Fruit fly (Drosophila melanogaster) whole organism, prepupa: ENCODE measurements around the gene CG8560.

Experiments
- Blimp-1 ChIP-seq: fragments of 200-800 bp; sonication (Bioruptor generic); optimal IDR thresholded peaks from 3 replicates; lab custom pipeline; 2017; ENCODE audit warnings: missing biosample characterization, missing genetic modification characterization, mild to moderate bottlenecking, moderate library complexity, missing genetic modification reagents
- CG10631 ChIP-seq: fragments of 200-800 bp; sonication (Bioruptor generic); optimal IDR thresholded peaks from 2 replicates; lab custom pipeline; 2016; ENCODE audit warnings: missing biosample characterization, missing genetic modification characterization
- CG10669 ChIP-seq: fragments of 200-800 bp; sonication (Bioruptor generic); optimal IDR thresholded peaks from 3 replicates; lab custom pipeline; 2018; ENCODE audit warnings: missing biosample characterization, mild to moderate bottlenecking, missing genetic modification characterization, moderate library complexity
- CG11902 ChIP-seq: fragments of 200-800 bp; sonication (Bioruptor generic); optimal IDR thresholded peaks from 3 replicates; lab custom pipeline; 2016; ENCODE audit warnings: missing biosample characterization, missing genetic modification characterization
- CG15336 ChIP-seq: fragments of 200-800 bp; sonication (Bioruptor generic); IDR thresholded peaks from 2 replicates; pipeline ENCODE4 v1.3.6; 2022; ENCODE audit warnings: missing biosample characterization, missing genetic modification characterization
- CG1621 ChIP-seq: fragments of 200-800 bp; sonication (Bioruptor generic); optimal IDR thresholded peaks from 3 replicates; lab custom pipeline; 2018; ENCODE audit warnings: missing biosample characterization, mild to moderate bottlenecking, missing genetic modification characterization
- CG3032 ChIP-seq: fragments of 200-800 bp; optimal IDR thresholded peaks from 2 replicates; lab custom pipeline; 2019; ENCODE audit warnings: missing biosample characterization, mild to moderate bottlenecking, missing genetic modification characterization, moderate library complexity
- CG31627 ChIP-seq: fragments of 200-800 bp; sonication (Bioruptor generic); optimal IDR thresholded peaks from 3 replicates; lab custom pipeline; 2016; ENCODE audit warnings: missing biosample characterization, missing genetic modification characterization
- CG32006 ChIP-seq: fragments of 200-800 bp; sonication (Bioruptor generic); optimal IDR thresholded peaks from 3 replicates; lab custom pipeline; 2017; ENCODE audit warnings: missing biosample characterization, mild to moderate bottlenecking, missing genetic modification characterization
- CG34406 ChIP-seq: fragments of 200-800 bp; sonication (Bioruptor generic); optimal IDR thresholded peaks from 3 replicates; lab custom pipeline; 2016; ENCODE audit warnings: missing biosample characterization, missing genetic modification characterization
- CG6163 ChIP-seq: fragments of 200-800 bp; sonication (Bioruptor generic); IDR thresholded peaks from 3 replicates; pipeline ENCODE4 v1.3.6; 2022; ENCODE audit warnings: missing biosample characterization, missing genetic modification characterization
- CG6276 ChIP-seq: fragments of 200-800 bp; sonication (Bioruptor generic); optimal IDR thresholded peaks from 2 replicates; lab custom pipeline; 2017; ENCODE audit warnings: missing biosample characterization, mild to moderate bottlenecking, missing genetic modification characterization
- CG6808 ChIP-seq: fragments of 200-800 bp; sonication (Bioruptor generic); optimal IDR thresholded peaks from 3 replicates; lab custom pipeline; 2017; ENCODE audit warnings: missing biosample characterization, missing genetic modification characterization, mild to moderate bottlenecking, moderate library complexity, missing genetic modification reagents
- CG6854 ChIP-seq: fragments of 200-800 bp; sonication (Bioruptor generic); optimal IDR thresholded peaks from 2 replicates; lab custom pipeline; 2017; ENCODE audit warnings: missing biosample characterization, mild to moderate bottlenecking, missing genetic modification characterization
- CG7368 ChIP-seq: fragments of 200-800 bp; sonication (Bioruptor generic); optimal IDR thresholded peaks from 3 replicates; lab custom pipeline; 2016; ENCODE audit warnings: missing biosample characterization, missing genetic modification characterization
- CG8119 ChIP-seq: fragments of 200-800 bp; sonication (Bioruptor generic); IDR thresholded peaks from 3 replicates; pipeline ENCODE4 v1.3.6; 2022; ENCODE audit warnings: missing biosample characterization, missing genetic modification characterization
- CG8319 ChIP-seq: fragments of 200-800 bp; sonication (Bioruptor generic); optimal IDR thresholded peaks from 3 replicates; lab custom pipeline; 2016; ENCODE audit warnings: missing biosample characterization, missing genetic modification characterization
- Eip75B ChIP-seq: fragments of 200-800 bp; sonication (Bioruptor generic); optimal IDR thresholded peaks from 3 replicates; lab custom pipeline; 2016; ENCODE audit warnings: missing biosample characterization, missing genetic modification characterization
- Eip78C ChIP-seq: fragments of 200-800 bp; sonication (Bioruptor generic); peaks from one replicate; lab custom pipeline; 2016; ENCODE audit warnings: missing biosample characterization, missing genetic modification characterization
- Eip93F ChIP-seq: fragments of 200-800 bp; sonication (Bioruptor generic); optimal IDR thresholded peaks from 2 replicates; lab custom pipeline; 2016; ENCODE audit warnings: missing biosample characterization, mild to moderate bottlenecking, missing genetic modification characterization
- Ets21C ChIP-seq: fragments of 200-800 bp; sonication (Bioruptor generic); optimal IDR thresholded peaks from 3 replicates; lab custom pipeline; 2016; ENCODE audit warnings: missing biosample characterization, missing genetic modification characterization
- Ets96B ChIP-seq: fragments of 200-800 bp; optimal IDR thresholded peaks from 2 replicates; lab custom pipeline; 2019; ENCODE audit warnings: missing biosample characterization, mild to moderate bottlenecking, missing genetic modification characterization, moderate library complexity
- Gug ChIP-seq: fragments of 200-800 bp; sonication (Bioruptor generic); IDR thresholded peaks from 2 replicates; pipeline ENCODE4 v1.3.6; 2022; ENCODE audit warnings: missing biosample characterization, missing genetic modification characterization
- Hr39 ChIP-seq: fragments of 200-800 bp; sonication (Bioruptor generic); optimal IDR thresholded peaks from 2 replicates; lab custom pipeline; 2016; ENCODE audit warnings: missing biosample characterization, missing genetic modification characterization
- Hr4 ChIP-seq: fragments of 200-800 bp; sonication (Bioruptor generic); optimal IDR thresholded peaks from 3 replicates; lab custom pipeline; 2016; ENCODE audit warnings: missing biosample characterization, missing genetic modification characterization
- Met ChIP-seq: fragments of 200-800 bp; sonication (Bioruptor generic); optimal IDR thresholded peaks from 3 replicates; lab custom pipeline; 2016; ENCODE audit warnings: missing biosample characterization, missing genetic modification characterization
- Sox102F ChIP-seq: fragments of 200-800 bp; sonication (Bioruptor generic); optimal IDR thresholded peaks from 2 replicates; lab custom pipeline; 2016; ENCODE audit warnings: missing biosample characterization, mild to moderate bottlenecking, missing genetic modification characterization
- Sox14 ChIP-seq: fragments of 200-800 bp; sonication (Bioruptor generic); optimal IDR thresholded peaks from 3 replicates; lab custom pipeline; 2016; ENCODE audit warnings: missing biosample characterization, missing genetic modification characterization
- Sox15 ChIP-seq: fragments of 200-800 bp; sonication (Bioruptor generic); optimal IDR thresholded peaks from 3 replicates; lab custom pipeline; 2016; ENCODE audit warnings: missing biosample characterization, missing genetic modification characterization
- achi ChIP-seq: fragments of 200-800 bp; sonication (Bioruptor generic); optimal IDR thresholded peaks from 3 replicates; lab custom pipeline; 2016; ENCODE audit warnings: missing biosample characterization, missing genetic modification characterization
- dsx ChIP-seq: fragments of 200-800 bp; optimal IDR thresholded peaks from 3 replicates; lab custom pipeline; 2019; ENCODE audit warnings: missing biosample characterization, mild to moderate bottlenecking, missing genetic modification characterization, moderate library complexity; ENCODE audit not compliant: poor library complexity, severe bottlenecking
- eg ChIP-seq: fragments of 200-800 bp; sonication (Bioruptor generic); IDR thresholded peaks from 3 replicates; pipeline ENCODE4 v1.3.6; 2022; ENCODE audit warnings: missing biosample characterization, missing genetic modification characterization
- esn ChIP-seq: fragments of 200-800 bp; sonication (Bioruptor generic); optimal IDR thresholded peaks from 2 replicates; lab custom pipeline; 2016; ENCODE audit warnings: missing biosample characterization, mild to moderate bottlenecking, missing genetic modification characterization, moderate library complexity
- fd59A ChIP-seq: fragments of 200-800 bp; sonication (Bioruptor generic); optimal IDR thresholded peaks from 2 replicates; lab custom pipeline; 2017; ENCODE audit warnings: missing biosample characterization, mild to moderate bottlenecking, missing genetic modification characterization, missing genetic modification reagents
- fd85E ChIP-seq: fragments of 200-800 bp; sonication (Bioruptor generic); optimal IDR thresholded peaks from 3 replicates; lab custom pipeline; 2016; ENCODE audit warnings: missing biosample characterization, missing genetic modification characterization
- fkh ChIP-seq: fragments of 200-800 bp; sonication (Bioruptor generic); optimal IDR thresholded peaks from 3 replicates; lab custom pipeline; 2017; ENCODE audit warnings: missing biosample characterization, mild to moderate bottlenecking, missing genetic modification characterization, moderate library complexity
- lz ChIP-seq: fragments of 200-800 bp; sonication (Bioruptor generic); optimal IDR thresholded peaks from 3 replicates; lab custom pipeline; 2016; ENCODE audit warnings: missing biosample characterization, missing genetic modification characterization
- net ChIP-seq: fragments of 200-800 bp; sonication (Bioruptor generic); optimal IDR thresholded peaks from 3 replicates; lab custom pipeline; 2016; ENCODE audit warnings: missing biosample characterization, missing genetic modification characterization
- salr ChIP-seq, 2 experiments: fragments of 200-800 bp; sonication (Bioruptor generic); optimal IDR thresholded peaks; 3 replicates each; lab custom pipeline; 2016 to 2018; ENCODE audit warnings: missing biosample characterization in 2 of 2, missing genetic modification characterization in 2 of 2, mild to moderate bottlenecking in 1 of 2
- spab ChIP-seq: fragments of 200-800 bp; sonication (Bioruptor generic); optimal IDR thresholded peaks from 2 replicates; lab custom pipeline; 2017; ENCODE audit warnings: missing biosample characterization, mild to moderate bottlenecking, missing genetic modification characterization, missing genetic modification reagents
- ss ChIP-seq, 2 experiments: fragments of 200-800 bp; sonication (Bioruptor generic); optimal IDR thresholded peaks; 2 replicates in 1 of 2; 3 replicates in 1 of 2; lab custom pipeline; 2017 to 2018; ENCODE audit warnings: mild to moderate bottlenecking in 2 of 2, missing biosample characterization in 2 of 2, missing genetic modification characterization in 2 of 2, moderate library complexity in 1 of 2
- svp ChIP-seq: fragments of 200-800 bp; sonication (Bioruptor generic); peaks from one replicate; lab custom pipeline; 2016; ENCODE audit warnings: missing biosample characterization, missing genetic modification characterization
- vri ChIP-seq: fragments of 200-800 bp; sonication (Bioruptor generic); optimal IDR thresholded peaks from 3 replicates; lab custom pipeline; 2016; ENCODE audit warnings: missing biosample characterization, mild to moderate bottlenecking, missing genetic modification characterization

Gene CG8560

dm6 chr3L:7371290-7371689, 32.7 kb downstream of the CG8560 start:
- TF ChIP-seq CG1621 (peak; percentile 15), ss (GFP tag; optimal IDR thresholded peaks at IDR 0.05; lab: Kevin White, UChicago) (peak in 1 of 2 experiments; percentile 23), CG7368 (no peak)

DNA sequence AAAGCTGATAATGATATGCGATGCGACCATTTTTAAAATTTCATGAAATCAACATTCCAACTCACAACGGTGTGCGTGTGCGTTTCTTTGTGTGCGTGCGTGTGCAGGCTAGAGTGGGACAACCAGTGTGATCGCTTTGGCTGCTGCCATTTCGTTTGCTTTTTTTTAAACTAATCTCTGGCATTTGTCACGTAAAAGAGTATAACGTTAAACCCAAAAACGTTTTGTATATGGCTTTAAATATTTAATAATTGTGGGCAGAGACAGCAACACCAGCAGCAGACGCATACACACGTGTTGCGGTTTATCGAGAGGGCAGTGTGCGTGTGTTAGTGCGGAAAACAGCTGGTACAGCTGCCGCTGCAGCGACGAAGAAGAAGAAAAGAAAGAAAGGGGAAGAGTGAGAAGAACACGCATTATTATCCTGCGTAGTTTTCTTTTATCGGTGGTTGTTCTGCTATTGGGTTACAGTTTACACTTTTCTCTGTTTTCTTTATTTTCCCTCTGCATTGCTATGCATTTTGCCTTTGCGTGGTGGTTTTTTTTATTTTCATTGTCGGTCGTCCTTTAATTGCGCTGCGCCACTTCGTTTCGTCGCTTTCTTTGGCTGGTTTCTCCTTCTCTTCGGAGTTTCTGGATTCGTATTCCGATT, 33.6 kb downstream of the CG8560 start:
- TF ChIP-seq CG32006 (no peak), Hr4 (GFP tag; lab: Kevin White, UChicago) (no peak), CG8319 (no peak), Sox14 (GFP tag; lab: Kevin White, UChicago) (peak; percentile 77), Ets96B (tag; lab: Kevin White, UChicago) (no peak), fkh (GFP tag; lab: Kevin White, UChicago) (peak; percentile 47), Eip75B (GFP tag; lab: Kevin White, UChicago) (peak; percentile 7), Blimp-1 (GFP tag; lab: Kevin White, UChicago) (no peak), CG1621 (no peak), Eip93F (GFP tag; lab: Kevin White, UChicago) (no peak), CG31627 (GFP tag; lab: Kevin White, UChicago) (no peak), CG15336 (no peak), CG10669 (GFP tag; lab: Kevin White, UChicago) (no peak), CG10631 (GFP tag; lab: Kevin White, UChicago) (no peak), esn (GFP tag; lab: Kevin White, UChicago) (no peak), fd85E (GFP tag; lab: Kevin White, UChicago) (no peak), CG11902 (GFP tag; lab: Kevin White, UChicago) (no peak), CG7368 (no peak), ss (GFP tag; optimal IDR thresholded peaks at IDR 0.05; lab: Kevin White, UChicago) (peak; percentile 9 to 49), eg (no peak), dsx (no peak), CG8119 (GFP tag; lab: Robert Waterston, UW) (no peak), salr (GFP tag; optimal IDR thresholded peaks at IDR 0.05; lab: Kevin White, UChicago) (no peak), CG6808 (GFP tag; lab: Kevin White, UChicago) (peak; percentile 15), CG34406 (GFP tag; lab: Kevin White, UChicago) (no peak), Sox102F (GFP tag; lab: Kevin White, UChicago) (peak; percentile 1), CG3032 (no peak), Sox15 (no peak), CG6276 (GFP tag; lab: Kevin White, UChicago) (no peak), fd59A (GFP tag; lab: Kevin White, UChicago) (no peak), CG6854 (GFP tag; lab: Kevin White, UChicago) (no peak), spab (GFP tag; lab: Kevin White, UChicago) (no peak), vri (GFP tag; lab: Kevin White, UChicago) (peak; percentile 17), Hr39 (GFP tag; lab: Kevin White, UChicago) (no peak), net (GFP tag; lab: Kevin White, UChicago) (peak; percentile 15), lz (GFP tag; lab: Kevin White, UChicago) (no peak), Gug (GFP tag; lab: Robert Waterston, UW) (no peak), Met (no peak), Eip78C (peak; percentile 84), CG6163 (GFP tag; lab: Robert Waterston, UW) (0 out of 3 replicates have a peak, but pooled peaks have one; percentile 28), svp (GFP tag; lab: Kevin White, UChicago) (peak; percentile 64), Ets21C (GFP tag; lab: Kevin White, UChicago) (no peak), achi (GFP tag; lab: Kevin White, UChicago) (no peak)
